Worm (Caenorhabditis elegans): ENCODE measurements around the gene T07F12.4.

T07F12.4 gene

DNA sequence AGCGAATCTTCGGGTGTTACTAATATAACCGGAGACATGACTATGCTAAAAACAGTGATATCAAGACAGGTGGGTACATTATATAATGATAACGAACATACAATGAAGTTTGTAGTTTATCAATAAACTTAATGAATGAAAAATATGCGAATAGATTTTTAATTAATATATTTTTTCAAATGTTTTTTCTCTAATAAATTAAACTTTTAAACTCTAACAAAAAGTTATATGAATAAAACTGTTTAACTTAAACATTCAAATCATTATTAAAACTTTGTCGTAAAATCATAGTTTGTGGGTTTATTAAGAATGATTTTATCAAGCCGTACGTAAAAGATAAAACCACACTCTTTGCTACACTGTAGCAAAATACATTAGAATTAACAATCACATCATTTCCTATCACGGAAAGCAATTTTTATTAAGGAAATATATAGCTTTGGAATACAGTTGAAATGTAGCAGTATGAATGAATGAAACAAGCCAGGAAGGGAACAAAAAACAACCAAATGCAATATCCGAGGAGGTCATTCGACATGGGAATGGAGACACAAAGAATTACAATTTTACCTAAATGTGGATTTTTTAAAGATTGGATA is 20.4 kb upstream of the T07F12.4 start, which contains the start of gene K05B2.4:
Gene K05B2.4 (minus strand): TSS at position 51 of the 599 bp plus-strand sequence.
- TF ChIP-seq efl-1 (optimal IDR thresholded peaks at IDR 0.05) (no peak), efl-1 (GFP tag; optimal IDR thresholded peaks at IDR 0.05 in 1 of 2) (peak in 1 of 2 experiments; percentile 91), unc-98 (GFP tag; IDR thresholded peaks at IDR 0.05) (no peak)

DNA sequence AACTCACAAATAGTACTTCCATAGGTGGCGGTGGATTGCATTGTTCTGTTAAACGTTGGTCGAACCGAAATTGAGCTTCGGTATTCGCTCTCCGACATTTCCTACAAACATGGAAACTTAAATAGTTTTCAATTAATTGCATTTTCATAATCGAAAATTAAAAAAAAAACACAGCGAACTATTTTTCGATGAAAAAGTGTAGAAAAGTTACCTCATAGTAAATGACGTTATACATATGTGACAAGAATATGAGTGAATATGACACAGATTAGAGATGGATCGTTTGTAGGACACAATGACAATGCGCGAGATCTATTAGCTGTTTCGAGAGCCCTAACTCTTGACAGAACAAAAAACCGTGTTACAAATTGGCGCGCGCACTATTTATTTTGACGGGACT is 15.3 kb upstream of the T07F12.4 start, which contains the start of gene ifa-4:
Gene ifa-4 (minus strand): TSS at position 101 of the 400 bp plus-strand sequence.
- TF ChIP-seq mab-9 (GFP tag; IDR thresholded peaks at IDR 0.05): no peak
- no peak for TF ChIP-seq sup-37 (GFP tag; optimal IDR thresholded peaks at IDR 0.05)
- TF ChIP-seq elt-2 (tag; optimal IDR thresholded peaks at IDR 0.05): no peak
- no peak for TF ChIP-seq ceh-82 (tag; optimal IDR thresholded peaks at IDR 0.05)
- TF ChIP-seq rnt-1 (tag; optimal IDR thresholded peaks at IDR 0.05): no peak
- no peak for TF ChIP-seq Y116A8C.19 (tag; optimal IDR thresholded peaks at IDR 0.05; ENCODE audit: borderline replicate concordance)
- no peak for TF ChIP-seq lin-14 (GFP tag; optimal IDR thresholded peaks at IDR 0.05)
- TF ChIP-seq dsc-1 (tag; optimal IDR thresholded peaks at IDR 0.05): no peak
- no peak for TF ChIP-seq ztf-11 (tag; optimal IDR thresholded peaks at IDR 0.05)
- TF ChIP-seq fos-1 (tag; optimal IDR thresholded peaks at IDR 0.05): no peak
- no peak for TF ChIP-seq isw-1 (GFP tag; IDR thresholded peaks at IDR 0.05)
- no peak for TF ChIP-seq blmp-1 (tag; optimal IDR thresholded peaks at IDR 0.05)
- no peak for TF ChIP-seq pax-3 (tag; optimal IDR thresholded peaks at IDR 0.05)

DNA sequence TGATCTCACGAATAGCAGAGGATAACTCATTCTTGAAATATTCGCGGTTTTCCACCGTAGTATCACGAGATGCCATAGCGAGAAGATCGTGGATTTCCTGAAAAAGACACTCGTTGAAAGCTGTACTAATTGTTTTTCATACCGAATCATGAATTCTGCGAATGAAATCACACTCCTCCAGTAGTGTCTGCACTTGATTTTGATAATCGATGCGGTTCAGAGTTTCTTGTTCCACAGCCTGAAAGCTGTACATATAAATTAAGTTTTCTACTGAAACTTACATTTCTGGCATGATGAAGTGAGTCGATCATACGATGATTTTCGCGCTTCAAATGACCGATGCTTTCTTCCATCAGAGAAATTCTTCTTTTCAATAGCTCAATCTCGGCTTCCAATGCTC is 13.8 kb upstream of the T07F12.4 start:
- no peak for TF ChIP-seq efl-1 (optimal IDR thresholded peaks at IDR 0.05)
- TF ChIP-seq efl-1 (GFP tag; optimal IDR thresholded peaks at IDR 0.05 in 1 of 2): peak in 1 of 2 experiments; percentile 54
- no peak for TF ChIP-seq isw-1 (GFP tag; IDR thresholded peaks at IDR 0.05)

ce11 chrX:4911287-4911876 is 10.8 kb upstream of the T07F12.4 start:
- TF ChIP-seq elt-3 (tag; optimal IDR thresholded peaks at IDR 0.05) (peak in 1 of 6 experiments; percentile 51), elt-2 (tag; optimal IDR thresholded peaks at IDR 0.05) (peak; percentile 3), sox-4 (tag; optimal IDR thresholded peaks at IDR 0.05) (no peak), nhr-85 (tag) (peak; percentile 61)

DNA sequence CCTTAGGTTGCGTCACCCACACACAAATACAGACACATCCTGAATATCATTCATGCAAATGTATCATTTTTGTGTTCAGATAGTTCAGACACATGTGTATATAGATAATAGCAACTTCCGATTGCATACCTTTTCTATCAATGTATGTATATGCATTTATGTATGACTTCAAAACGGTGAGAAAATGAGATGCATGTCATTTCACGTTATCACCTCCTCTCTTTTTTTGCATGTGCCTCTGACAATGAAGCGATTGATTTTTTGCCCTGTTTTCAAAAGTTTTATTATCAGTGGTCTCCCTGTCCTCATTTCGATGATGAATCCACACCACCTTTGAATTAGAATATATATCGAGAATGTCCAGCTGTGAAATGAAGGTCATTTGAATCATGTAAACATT is 5.2 kb upstream of the T07F12.4 start, which contains the start of gene K05B2.2:
Gene K05B2.2 (plus strand): TSS at position 278 of the 400 bp plus-strand sequence.
- TF ChIP-seq nhr-85 (tag): peak; percentile 70
- TF ChIP-seq aly-2 (tag; optimal IDR thresholded peaks at IDR 0.05): no peak
- TF ChIP-seq elt-2 (tag; optimal IDR thresholded peaks at IDR 0.05): peak; percentile 68
- no peak for TF ChIP-seq zip-4 (GFP tag; optimal IDR thresholded peaks at IDR 0.05)
- peak; percentile 12 for TF ChIP-seq lin-14 (GFP tag; optimal IDR thresholded peaks at IDR 0.05)

DNA sequence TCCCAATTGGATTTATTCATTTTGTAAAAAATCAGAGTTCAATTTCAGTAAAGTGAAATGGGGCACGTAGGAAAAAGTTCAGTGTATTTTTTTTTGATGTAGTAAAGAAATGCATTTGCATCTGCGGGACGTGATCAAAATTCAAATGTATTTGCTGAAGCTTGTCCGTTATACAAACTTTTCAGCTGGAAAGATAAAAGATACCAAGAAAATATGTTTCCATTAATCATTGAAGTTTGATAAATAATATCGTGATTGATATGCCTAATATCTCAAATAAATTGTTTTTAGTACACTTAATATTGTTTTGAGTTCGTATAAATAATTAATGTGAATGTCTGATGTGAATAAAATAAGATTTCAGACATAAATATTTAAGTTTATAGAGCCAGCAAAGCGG is 1.8 kb upstream of the T07F12.4 start:
- TF ChIP-seq nhr-71 (tag; optimal IDR thresholded peaks at IDR 0.05): peak; percentile 25
- peak; percentile 74 for TF ChIP-seq hlh-4 (tag; optimal IDR thresholded peaks at IDR 0.05)
- TF ChIP-seq ceh-82 (tag; optimal IDR thresholded peaks at IDR 0.05): no peak
- TF ChIP-seq fkh-8 (tag; optimal IDR thresholded peaks at IDR 0.05): peak; percentile 61
- no peak for TF ChIP-seq nhr-84 (tag; optimal IDR thresholded peaks at IDR 0.05)

ce11 chrX:4901974-4902373 is 1.4 kb upstream of the T07F12.4 start:
- TF ChIP-seq mdl-1 (tag; optimal IDR thresholded peaks at IDR 0.05) (no peak), tlp-1 (tag; optimal IDR thresholded peaks at IDR 0.05) (no peak), F16B12.6 (tag; optimal IDR thresholded peaks at IDR 0.05) (no peak), irx-1 (tag; optimal IDR thresholded peaks at IDR 0.05) (no peak), lin-14 (GFP tag; optimal IDR thresholded peaks at IDR 0.05) (peak; percentile 30), egl-27 (tag; optimal IDR thresholded peaks at IDR 0.05) (no peak), C34B4.2 (tag; optimal IDR thresholded peaks at IDR 0.05) (no peak), nhr-77 (tag; optimal IDR thresholded peaks at IDR 0.05) (no peak), vab-15 (tag; optimal IDR thresholded peaks at IDR 0.05) (no peak), fkh-10 (GFP tag; optimal IDR thresholded peaks at IDR 0.05) (peak; percentile 73), elt-3 (tag; optimal IDR thresholded peaks at IDR 0.05) (no peak), pag-3 (tag; optimal IDR thresholded peaks at IDR 0.05; ENCODE audit: borderline replicate concordance, insufficient read depth) (no peak), ces-1 (GFP tag; optimal IDR thresholded peaks at IDR 0.05) (peak; percentile 7), lin-15B (tag; optimal IDR thresholded peaks at IDR 0.05) (no peak), ceh-63 (GFP tag; optimal IDR thresholded peaks at IDR 0.05) (no peak), ceh-90 (tag; optimal IDR thresholded peaks at IDR 0.05) (no peak)

Measured in whole organism, L1 larva.